Fruit fly (Drosophila melanogaster) whole organism, pupa: ENCODE data around the gene CG14050.

Experiments used
- CG10348 ChIP-seq: fragments of 200-800 bp; sonication (Bioruptor generic); IDR thresholded peaks from 2 replicates; pipeline ENCODE4 v1.3.6; 2022; ENCODE audit warnings: missing biosample characterization, missing genetic modification characterization
- CG12605 ChIP-seq: fragments of 200-800 bp; sonication (Bioruptor generic); IDR thresholded peaks from 2 replicates; pipeline ENCODE4 v1.3.6; 2022; ENCODE audit warnings: missing biosample characterization, missing genetic modification characterization
- CG13204 ChIP-seq: fragments of 200-800 bp; sonication (Bioruptor generic); optimal IDR thresholded peaks from 2 replicates; lab custom pipeline; 2018; ENCODE audit warnings: missing biosample characterization, mild to moderate bottlenecking, missing genetic modification characterization, moderate library complexity
- CG14655 ChIP-seq: fragments of 200-800 bp; sonication (Bioruptor generic); optimal IDR thresholded peaks from 3 replicates; lab custom pipeline; 2017; ENCODE audit warnings: mild to moderate bottlenecking, missing biosample characterization, missing genetic modification reagents, missing genetic modification characterization
- CG15710 ChIP-seq: fragments of 200-800 bp; sonication (Bioruptor generic); optimal IDR thresholded peaks from 2 replicates; lab custom pipeline; 2018; ENCODE audit warnings: missing biosample characterization, mild to moderate bottlenecking, missing genetic modification characterization, moderate library complexity
- CG17806 ChIP-seq: fragments of 200-800 bp; sonication (Bioruptor generic); optimal IDR thresholded peaks from 2 replicates; lab custom pipeline; 2018; ENCODE audit warnings: missing biosample characterization, mild to moderate bottlenecking, missing genetic modification characterization, moderate library complexity
- CG32121 ChIP-seq: fragments of 200-800 bp; sonication (Bioruptor generic); IDR thresholded peaks from 2 replicates; pipeline ENCODE4 v1.3.6; 2022; ENCODE audit warnings: missing biosample characterization, missing genetic modification characterization
- CG34367 ChIP-seq: fragments of 200-800 bp; sonication (Bioruptor generic); optimal IDR thresholded peaks from 2 replicates; lab custom pipeline; 2018; ENCODE audit warnings: missing biosample characterization, mild to moderate bottlenecking, missing genetic modification characterization
- CG4496 ChIP-seq: fragments of 200-800 bp; sonication (Bioruptor generic); IDR thresholded peaks from 3 replicates; pipeline ENCODE4 v1.3.6; 2022; ENCODE audit warnings: missing biosample characterization, missing genetic modification characterization
- CG8159 ChIP-seq: fragments of 200-800 bp; sonication (Bioruptor generic); optimal IDR thresholded peaks from 3 replicates; lab custom pipeline; 2018; ENCODE audit warnings: missing biosample characterization, mild to moderate bottlenecking, missing genetic modification characterization, moderate library complexity
- CG8301 ChIP-seq: fragments of 200-800 bp; sonication (Bioruptor generic); optimal IDR thresholded peaks from 2 replicates; lab custom pipeline; 2018; ENCODE audit warnings: missing biosample characterization, mild to moderate bottlenecking, missing genetic modification characterization
- CG9948 ChIP-seq: fragments of 200-800 bp; sonication (Bioruptor generic); optimal IDR thresholded peaks from 2 replicates; lab custom pipeline; 2018; ENCODE audit warnings: missing biosample characterization, mild to moderate bottlenecking, missing genetic modification characterization, moderate library complexity
- D1 ChIP-seq: fragments of 200-800 bp; sonication (Bioruptor generic); optimal IDR thresholded peaks from 2 replicates; lab custom pipeline; 2018; ENCODE audit warnings: missing biosample characterization, mild to moderate bottlenecking, missing genetic modification characterization, moderate library complexity
- EcR ChIP-seq: fragments of 200-800 bp; sonication (Bioruptor generic); optimal IDR thresholded peaks from 3 replicates; lab custom pipeline; 2019; ENCODE audit warnings: missing biosample characterization, missing genetic modification characterization, mild to moderate bottlenecking, moderate library complexity, missing genetic modification reagents
- Ets98B ChIP-seq: fragments of 200-800 bp; sonication (Bioruptor generic); IDR thresholded peaks from 2 replicates; pipeline ENCODE4 v1.3.6; 2022; ENCODE audit warnings: missing biosample characterization, missing genetic modification characterization
- Pif1A ChIP-seq: fragments of 200-800 bp; sonication (Bioruptor generic); optimal IDR thresholded peaks from 3 replicates; lab custom pipeline; 2016; ENCODE audit warnings: missing biosample characterization, missing genetic modification characterization
- Pif1B ChIP-seq: fragments of 200-800 bp; sonication (Bioruptor generic); optimal IDR thresholded peaks from 3 replicates; lab custom pipeline; 2016; ENCODE audit warnings: missing biosample characterization, missing genetic modification characterization
- Snoo ChIP-seq: fragments of 200-800 bp; sonication (Bioruptor generic); optimal IDR thresholded peaks from 3 replicates; lab custom pipeline; 2017; ENCODE audit warnings: missing biosample characterization, mild to moderate bottlenecking, missing genetic modification characterization, inconsistent platforms
- fd96Ca ChIP-seq: fragments of 200-800 bp; sonication (Bioruptor generic); IDR thresholded peaks from 3 replicates; pipeline ENCODE4 v1.3.6; 2022; ENCODE audit warnings: missing biosample characterization, missing genetic modification characterization
- gl ChIP-seq: fragments of 200-800 bp; sonication (Bioruptor generic); optimal IDR thresholded peaks from 2 replicates; lab custom pipeline; 2018; ENCODE audit warnings: missing biosample characterization, mild to moderate bottlenecking, missing genetic modification characterization
- rn ChIP-seq: fragments of 200-800 bp; sonication (Bioruptor generic); IDR thresholded peaks from 2 replicates; pipeline ENCODE4 v1.3.6; 2022; ENCODE audit warnings: missing biosample characterization, missing genetic modification characterization

The CG14050 gene

DNA sequence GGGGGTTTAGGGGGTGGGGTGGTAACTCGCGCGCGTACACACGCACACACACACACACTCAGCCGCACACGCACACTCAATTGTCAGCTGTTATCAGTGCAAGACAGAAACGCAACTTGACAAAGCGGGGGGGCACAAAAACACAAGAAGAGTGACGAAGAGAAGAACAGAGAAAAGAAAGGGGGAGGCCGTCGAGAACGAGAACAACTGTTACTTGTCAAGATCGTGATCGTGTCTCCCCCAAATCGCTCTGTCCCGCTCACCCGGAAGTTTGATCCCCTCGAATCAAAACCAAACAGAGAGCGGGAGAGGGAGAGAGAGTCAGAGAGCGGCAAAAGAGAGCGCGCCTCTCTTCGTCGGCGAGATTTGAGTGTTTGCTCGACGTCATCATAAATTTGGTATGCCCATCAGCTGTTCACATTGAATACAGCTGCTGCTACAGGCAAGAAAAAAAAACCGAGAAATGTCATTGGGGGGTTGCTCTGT, 8.6 kb downstream of the CG14050 start:
- TF ChIP-seq CG12605 (GFP tag; lab: Robert Waterston, UW) (peak; percentile 48), Ets98B (GFP tag; lab: Robert Waterston, UW) (peak; percentile 50; the same call in 1 of the 2 replicates), CG9948 (tag; lab: Kevin White, UChicago) (no peak), Pif1A (GFP tag; lab: Kevin White, UChicago) (peak; percentile 22), Pif1B (GFP tag; lab: Kevin White, UChicago) (peak; percentile 45), CG13204 (peak; percentile 42), fd96Ca (no peak), EcR (peak; percentile 72), CG14655 (no peak), CG17806 (tag; lab: Kevin White, UChicago) (no peak)

- no peak for TF ChIP-seq Pif1B (GFP tag; lab: Kevin White, UChicago)
- TF ChIP-seq CG13204, result no peak
- no peak for TF ChIP-seq gl (tag; lab: Kevin White, UChicago)
- TF ChIP-seq EcR, result peak; percentile 19
- no peak for TF ChIP-seq fd96Ca
- TF ChIP-seq D1 (tag; lab: Kevin White, UChicago), result no peak
These were observed 17.5 kb downstream of the CG14050 start for dm6 chrX:2308403-2308965.

DNA sequence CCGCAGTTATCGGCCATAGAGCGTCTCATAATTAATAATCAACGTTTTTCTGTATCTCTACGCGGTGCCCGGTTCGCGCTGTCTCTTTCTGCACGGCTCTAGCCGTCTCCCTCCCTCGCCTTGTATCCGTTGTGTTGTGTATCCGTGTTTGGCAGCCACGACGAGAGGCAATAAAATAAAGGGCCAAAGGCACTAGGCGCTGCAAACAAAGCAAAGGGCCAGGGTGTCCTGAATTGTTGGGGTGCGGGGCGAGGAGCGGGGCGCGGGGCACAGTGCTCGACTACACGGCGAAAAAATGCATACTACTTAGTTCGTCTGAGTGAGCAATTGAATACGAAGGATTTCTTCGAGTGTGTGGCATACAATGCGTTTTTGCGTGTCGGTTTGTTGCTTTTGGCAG, 18.5 kb downstream of the CG14050 start:
- no peak for TF ChIP-seq CG34367 (tag; lab: Kevin White, UChicago)
- TF ChIP-seq CG8159 (tag; lab: Kevin White, UChicago), result peak; percentile 10
- TF ChIP-seq CG13204, result peak; percentile 61
- peak; percentile 11 for TF ChIP-seq CG9948 (tag; lab: Kevin White, UChicago)
- TF ChIP-seq gl (tag; lab: Kevin White, UChicago), result peak; percentile 19
- peak; percentile 23 for TF ChIP-seq EcR
- no peak for TF ChIP-seq Pif1A (GFP tag; lab: Kevin White, UChicago)

- no peak for TF ChIP-seq Pif1A (GFP tag; lab: Kevin White, UChicago)
- peak; percentile 10 for TF ChIP-seq CG13204
- TF ChIP-seq Snoo (tag; lab: Kevin White, UChicago), result no peak
- no peak for TF ChIP-seq gl (tag; lab: Kevin White, UChicago)
These were observed 19.3 kb downstream of the CG14050 start for dm6 chrX:2306760-2307159.

dm6 chrX:2306307-2306706, 19.7 kb downstream of the CG14050 start:
- TF ChIP-seq EcR (no peak), D1 (tag; lab: Kevin White, UChicago) (peak; percentile 17), Pif1A (GFP tag; lab: Kevin White, UChicago) (peak; percentile 76), CG12605 (GFP tag; lab: Robert Waterston, UW) (no peak), rn (GFP tag; lab: Robert Waterston, UW) (peak; percentile 27; the same call in 1 of the 2 replicates), CG14655 (peak; percentile 85), CG9948 (tag; lab: Kevin White, UChicago) (peak; percentile 65), fd96Ca (peak; percentile 66), CG10348 (GFP tag; lab: Robert Waterston, UW) (0 out of 2 replicates have a peak, but pooled peaks have one; percentile 25), CG34367 (tag; lab: Kevin White, UChicago) (peak; percentile 53), gl (tag; lab: Kevin White, UChicago) (no peak), CG32121 (peak; percentile 53), CG17806 (tag; lab: Kevin White, UChicago) (peak; percentile 56), CG15710 (peak; percentile 51), Pif1B (GFP tag; lab: Kevin White, UChicago) (peak; percentile 73), Snoo (tag; lab: Kevin White, UChicago) (peak; percentile 61), CG8301 (tag; lab: Kevin White, UChicago) (peak; percentile 78), Ets98B (GFP tag; lab: Robert Waterston, UW) (no peak; the same call in 1 of the 2 replicates), CG8159 (tag; lab: Kevin White, UChicago) (peak; percentile 68), CG4496 (peak; percentile 53; the same call in 2 of the 3 replicates), CG13204 (no peak)

dm6 chrX:2305842-2306300, 20.1 kb downstream of the CG14050 start:
- peak; percentile 12; the same call in 1 of the 2 replicates for TF ChIP-seq CG32121
- no peak for TF ChIP-seq CG9948 (tag; lab: Kevin White, UChicago)
- TF ChIP-seq Snoo (tag; lab: Kevin White, UChicago), result no peak
- peak; percentile 33; the same call in 1 of the 2 replicates for TF ChIP-seq CG12605 (GFP tag; lab: Robert Waterston, UW)
- no peak for TF ChIP-seq CG15710
- TF ChIP-seq fd96Ca, result no peak
- TF ChIP-seq Ets98B (GFP tag; lab: Robert Waterston, UW), result peak; percentile 19; the same call in 1 of the 2 replicates
- peak; percentile 30 for TF ChIP-seq CG13204
- TF ChIP-seq gl (tag; lab: Kevin White, UChicago), result peak; percentile 10
- TF ChIP-seq EcR, result peak; percentile 92

DNA sequence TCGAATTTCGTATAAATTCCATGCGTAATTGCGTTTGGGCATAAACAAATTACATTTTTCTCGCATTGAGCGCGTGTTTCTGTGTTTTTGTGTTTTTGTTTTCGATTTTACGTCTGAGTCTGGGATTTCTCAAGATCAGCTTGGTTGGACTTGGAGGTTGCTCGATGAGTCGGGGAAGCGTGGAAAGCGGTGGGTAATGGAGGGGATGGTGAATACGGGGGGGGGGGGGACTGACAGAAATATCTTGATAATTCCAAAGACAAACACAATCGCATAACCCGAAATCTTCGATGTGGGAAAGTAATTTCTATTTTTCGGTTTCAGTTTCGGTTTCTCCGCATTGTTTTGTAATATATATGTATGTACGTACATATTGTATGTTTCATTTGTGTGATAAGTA, 20.7 kb downstream of the CG14050 start:
- TF ChIP-seq Pif1B (GFP tag; lab: Kevin White, UChicago) (no peak), CG9948 (tag; lab: Kevin White, UChicago) (no peak)
